Worm (Caenorhabditis elegans) whole organism, L1 larva: ENCODE measurements around the gene amx-1.

Experiments used
- C16A3.4 ChIP-seq: fragments of 150-350 bp; optimal IDR thresholded peaks from 2 replicates; lab custom pipeline; 2014; ENCODE audit warnings: missing biosample characterization, missing genetic modification characterization
- C34B4.2 ChIP-seq: sonication (generic microtip); optimal IDR thresholded peaks from 2 replicates; lab custom pipeline; 2017; ENCODE audit warnings: mild to moderate bottlenecking, missing genetic modification characterization, missing compliant biosample characterization
- ceh-82 ChIP-seq, 3 experiments: fragments of 150-350 bp in 1 of 3; sonication (generic microtip) in 2 of 3; optimal IDR thresholded peaks; 2 replicates each; lab custom pipeline; 2014 to 2017; ENCODE audit warnings: missing biosample characterization in 3 of 3, missing genetic modification characterization in 3 of 3
- elt-3 ChIP-seq, 6 experiments: fragments of 150-350 bp in 1 of 6; sonication (generic microtip); optimal IDR thresholded peaks; 2 replicates each; lab custom pipeline; 2017 to 2018; ENCODE audit warnings: missing biosample characterization in 6 of 6, missing genetic modification characterization in 6 of 6, inconsistent platforms in 1 of 6
- jun-1 ChIP-seq: fragments of 150-350 bp; optimal IDR thresholded peaks from 2 replicates; lab custom pipeline; 2014; ENCODE audit warnings: missing biosample characterization, missing genetic modification reagents, missing genetic modification characterization
- lir-3 ChIP-seq: sonication (generic microtip); optimal IDR thresholded peaks from 2 replicates; lab custom pipeline; 2016; ENCODE audit warnings: mild to moderate bottlenecking, missing genetic modification characterization, moderate library complexity, missing compliant biosample characterization; ENCODE audit not compliant: poor library complexity
- lsy-2 ChIP-seq, 2 experiments: fragments of 150-350 bp; optimal IDR thresholded peaks; 2 replicates each; lab custom pipeline; 2014; ENCODE audit warnings: missing biosample characterization in 2 of 2, missing genetic modification characterization in 2 of 2
- mdl-1 ChIP-seq, 2 experiments: fragments of 150-350 bp; optimal IDR thresholded peaks; 2 replicates each; lab custom pipeline; 2014 to 2017; ENCODE audit warnings: missing biosample characterization in 2 of 2, missing genetic modification characterization in 2 of 2, inconsistent platforms in 1 of 2
- nhr-11 ChIP-seq: fragments of 150-350 bp; optimal IDR thresholded peaks from 2 replicates; lab custom pipeline; 2014; ENCODE audit warnings: missing biosample characterization, missing genetic modification characterization
- nhr-77 ChIP-seq: fragments of 150-350 bp; optimal IDR thresholded peaks from 2 replicates; lab custom pipeline; 2014; ENCODE audit warnings: missing biosample characterization, missing genetic modification characterization
- sox-4 ChIP-seq: sonication (generic microtip); optimal IDR thresholded peaks from 2 replicates; lab custom pipeline; 2016; ENCODE audit warnings: missing genetic modification characterization, missing compliant biosample characterization
- sptf-1 ChIP-seq: fragments of 150-350 bp; optimal IDR thresholded peaks from 2 replicates; lab custom pipeline; 2014; ENCODE audit warnings: missing biosample characterization, missing genetic modification characterization
- vab-15 ChIP-seq: sonication (generic microtip); optimal IDR thresholded peaks from 2 replicates; lab custom pipeline; 2017; ENCODE audit warnings: missing genotype, mild to moderate bottlenecking, missing genetic modification characterization, missing compliant biosample characterization

DNA sequence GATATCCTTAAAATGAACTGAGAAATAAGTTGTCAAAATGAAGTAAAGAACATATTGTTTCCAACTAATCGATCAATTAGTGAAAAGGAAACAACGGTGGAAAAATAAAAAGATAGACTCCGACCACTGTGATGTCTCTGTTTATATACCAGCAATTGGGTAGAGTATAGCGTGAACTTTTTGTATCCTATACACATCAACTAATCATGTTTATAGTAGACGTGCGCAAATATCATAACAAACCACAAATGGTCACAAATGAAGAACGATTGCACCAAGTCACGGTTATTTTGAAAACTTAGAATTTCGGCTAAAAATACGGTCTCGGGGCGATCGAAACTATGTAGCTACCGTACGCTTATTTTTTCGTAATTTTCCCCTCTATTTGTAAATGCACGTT, 17.4 kb downstream of the amx-1 start, which contains the start of gene cyp-25A3:
- TF ChIP-seq nhr-77 (tag; lab: Kevin White, UChicago) (no peak), elt-3 (tag; optimal IDR thresholded peaks at IDR 0.05; lab: Kevin White, UChicago) (no peak), nhr-11 (no peak), C16A3.4 (tag; lab: Kevin White, UChicago) (no peak), vab-15 (no peak), ceh-82 (tag; optimal IDR thresholded peaks at IDR 0.05; lab: Kevin White, UChicago) (no peak), C34B4.2 (no peak), mdl-1 (tag; optimal IDR thresholded peaks at IDR 0.05; lab: Kevin White, UChicago) (no peak), sptf-1 (tag; lab: Kevin White, UChicago) (no peak), lir-3 (no peak), sox-4 (no peak), lsy-2 (tag; optimal IDR thresholded peaks at IDR 0.05; lab: Kevin White, UChicago) (no peak), jun-1 (no peak)
